Worm (Caenorhabditis elegans) whole organism, young adult: Measurements from ENCODE around the gene adah-1.

Experiments
- B0336.3 ChIP-seq: fragments of 200-800 bp; sonication (Bioruptor generic); IDR thresholded peaks from 2 replicates; pipeline ENCODE4 v1.3.6; 2022; ENCODE audit warnings: missing genetic modification characterization, missing compliant biosample characterization
- D2030.7 ChIP-seq: fragments of 200-800 bp; sonication (Bioruptor generic); IDR thresholded peaks from 2 replicates; pipeline ENCODE4 v1.3.6; 2022; ENCODE audit warnings: missing genetic modification reagents, missing genetic modification characterization, missing compliant biosample characterization
- F10E7.11 ChIP-seq: sonication (generic microtip); optimal IDR thresholded peaks from 2 replicates; lab custom pipeline; 2017; ENCODE audit warnings: mild to moderate bottlenecking, missing genetic modification characterization, moderate library complexity, missing compliant biosample characterization
- F23B12.7 ChIP-seq: sonication (generic microtip); optimal IDR thresholded peaks from 2 replicates; lab custom pipeline; 2017; ENCODE audit warnings: missing genetic modification characterization, mild to moderate bottlenecking, missing compliant biosample characterization, antibody characterized with exemption, moderate library complexity; ENCODE audit not compliant: insufficient read depth
- F37B4.10 ChIP-seq: fragments of 200-800 bp; sonication (Bioruptor generic); IDR thresholded peaks from 2 replicates; pipeline ENCODE4 v1.3.6; 2022; ENCODE audit warnings: missing genetic modification characterization, missing compliant biosample characterization
- F49E8.2 ChIP-seq: sonication (generic microtip); optimal IDR thresholded peaks from 3 replicates; lab custom pipeline; 2017; ENCODE audit warnings: missing genetic modification characterization, mild to moderate bottlenecking, missing compliant biosample characterization, antibody characterized with exemption, moderate library complexity; ENCODE audit not compliant: insufficient read depth
- F52B5.7 ChIP-seq: sonication (generic microtip); optimal IDR thresholded peaks from 2 replicates; lab custom pipeline; 2016; ENCODE audit warnings: mild to moderate bottlenecking, missing genetic modification characterization, missing compliant biosample characterization
- F57A8.1 ChIP-seq: fragments of 200-800 bp; sonication (Bioruptor generic); optimal IDR thresholded peaks from 2 replicates; lab custom pipeline; 2018; ENCODE audit warnings: mild to moderate bottlenecking, missing genetic modification characterization, moderate library complexity, missing compliant biosample characterization
- T26A5.8 ChIP-seq: sonication (generic microtip); optimal IDR thresholded peaks from 2 replicates; lab custom pipeline; 2016; ENCODE audit warnings: missing genetic modification characterization, missing compliant biosample characterization
- Y56A3A.18 ChIP-seq: fragments of 200-800 bp; sonication (Bioruptor generic); IDR thresholded peaks from 2 replicates; pipeline ENCODE4 v1.3.6; 2022; ENCODE audit warnings: missing genetic modification reagents, missing genetic modification characterization, missing compliant biosample characterization
- Y79H2A.3 ChIP-seq: fragments of 200-800 bp; sonication (Bioruptor generic); conservative IDR thresholded peaks from 2 replicates; pipeline ENCODE4 v1.3.6; 2022; ENCODE audit warnings: missing genetic modification reagents, missing genetic modification characterization, missing compliant biosample characterization
- ZK185.1 ChIP-seq: sonication (generic microtip); optimal IDR thresholded peaks from 2 replicates; lab custom pipeline; 2016; ENCODE audit warnings: mild to moderate bottlenecking, missing genetic modification characterization, missing compliant biosample characterization; ENCODE audit not compliant: poor library complexity, severe bottlenecking
- akir-1 ChIP-seq: fragments of 200-800 bp; sonication (Bioruptor generic); optimal IDR thresholded peaks from 2 replicates; lab custom pipeline; 2018; ENCODE audit warnings: mild to moderate bottlenecking, missing genetic modification characterization, moderate library complexity, missing compliant biosample characterization
- atf-7 ChIP-seq: sonication (generic microtip); optimal IDR thresholded peaks from 2 replicates; lab custom pipeline; 2017; ENCODE audit warnings: mild to moderate bottlenecking, missing genetic modification characterization, missing compliant biosample characterization
- attf-5 ChIP-seq: fragments of 200-800 bp; sonication (Bioruptor generic); optimal IDR thresholded peaks from 2 replicates; lab custom pipeline; 2018; ENCODE audit warnings: mild to moderate bottlenecking, missing genetic modification characterization, missing compliant biosample characterization
- ceh-58 ChIP-seq: fragments of 200-800 bp; sonication (Bioruptor generic); IDR thresholded peaks from 2 replicates; pipeline ENCODE4 v1.3.6; 2022; ENCODE audit warnings: missing genetic modification characterization, missing compliant biosample characterization
- ceh-79 ChIP-seq: sonication (generic microtip); optimal IDR thresholded peaks from 2 replicates; lab custom pipeline; 2017; ENCODE audit warnings: mild to moderate bottlenecking, missing genetic modification characterization, missing compliant biosample characterization
- ceh-91 ChIP-seq: fragments of 200-800 bp; sonication (Bioruptor generic); IDR thresholded peaks from 2 replicates; pipeline ENCODE4 v1.3.6; 2022; ENCODE audit warnings: missing genetic modification reagents, missing genetic modification characterization, missing compliant biosample characterization
- die-1 ChIP-seq: sonication (generic microtip); optimal IDR thresholded peaks from 2 replicates; lab custom pipeline; 2016; ENCODE audit warnings: missing genotype, mild to moderate bottlenecking, missing genetic modification characterization, missing compliant biosample characterization
- dox-1 ChIP-seq: fragments of 200-800 bp; sonication (Bioruptor generic); IDR thresholded peaks from 2 replicates; pipeline ENCODE4 v1.3.6; 2022; ENCODE audit warnings: missing genetic modification reagents, missing genetic modification characterization, missing compliant biosample characterization
- dpl-1 ChIP-seq: fragments of 150-350 bp; optimal IDR thresholded peaks from 2 replicates; lab custom pipeline; 2014; ENCODE audit warnings: missing biosample characterization, missing genetic modification reagents, missing genetic modification characterization
- egl-18 ChIP-seq: fragments of 200-800 bp; sonication (Bioruptor generic); IDR thresholded peaks from 2 replicates; pipeline ENCODE4 v1.3.6; 2022; ENCODE audit warnings: missing genetic modification reagents, missing genetic modification characterization, missing compliant biosample characterization
- egl-44 ChIP-seq: fragments of 200-800 bp; sonication (Bioruptor generic); IDR thresholded peaks from 2 replicates; pipeline ENCODE4 v1.3.6; 2022; ENCODE audit warnings: missing genetic modification reagents, missing genetic modification characterization, missing compliant biosample characterization
- ekl-4 ChIP-seq: fragments of 200-800 bp; sonication (Bioruptor generic); IDR thresholded peaks from 2 replicates; pipeline ENCODE4 v1.3.6; 2022; ENCODE audit warnings: missing genetic modification reagents, missing genetic modification characterization, missing compliant biosample characterization
- ets-4 ChIP-seq: fragments of 200-800 bp; sonication (Bioruptor generic); optimal IDR thresholded peaks from 2 replicates; lab custom pipeline; 2018; ENCODE audit warnings: mild to moderate bottlenecking, missing genetic modification characterization, missing compliant biosample characterization
- him-1 ChIP-seq: sonication (generic microtip); optimal IDR thresholded peaks from 2 replicates; lab custom pipeline; 2016; ENCODE audit warnings: missing genotype, missing genetic modification reagents, missing genetic modification characterization, missing compliant biosample characterization
- hlh-12 ChIP-seq: sonication (generic microtip); optimal IDR thresholded peaks from 2 replicates; lab custom pipeline; 2016; ENCODE audit warnings: missing genetic modification characterization, missing compliant biosample characterization
- hlh-26 ChIP-seq: fragments of 200-800 bp; sonication (Bioruptor generic); conservative IDR thresholded peaks from 2 replicates; pipeline ENCODE4 v1.3.6; 2022; ENCODE audit warnings: missing genetic modification reagents, missing genetic modification characterization, missing compliant biosample characterization
- hmg-1.2 ChIP-seq: fragments of 200-800 bp; sonication (Bioruptor generic); IDR thresholded peaks from 2 replicates; pipeline ENCODE4 v1.3.6; 2022; ENCODE audit warnings: missing genetic modification reagents, missing genetic modification characterization, missing compliant biosample characterization
- hrde-1 ChIP-seq: sonication (generic microtip); optimal IDR thresholded peaks from 2 replicates; lab custom pipeline; 2016; ENCODE audit warnings: missing genetic modification characterization, mild to moderate bottlenecking, missing compliant biosample characterization, moderate library complexity, missing genotype, missing genetic modification reagents, borderline replicate concordance
- let-526 ChIP-seq: fragments of 200-800 bp; sonication (Bioruptor generic); IDR thresholded peaks from 2 replicates; pipeline ENCODE4 v1.3.6; 2022; ENCODE audit warnings: missing genetic modification reagents, missing genetic modification characterization, missing compliant biosample characterization
- let-607 ChIP-seq, 2 experiments: fragments of 200-800 bp in 1 of 2; sonication (Bioruptor generic) in 1 of 2; sonication (generic microtip) in 1 of 2; optimal IDR thresholded peaks; 2 replicates each; lab custom pipeline; 2016 to 2018; ENCODE audit warnings: mild to moderate bottlenecking in 2 of 2, missing compliant biosample characterization in 2 of 2, missing genetic modification characterization in 2 of 2, moderate library complexity in 2 of 2, missing genotype in 1 of 2
- lin-54 ChIP-seq: fragments of 200-800 bp; sonication (Bioruptor generic); optimal IDR thresholded peaks from 2 replicates; lab custom pipeline; 2018; ENCODE audit warnings: mild to moderate bottlenecking, missing genetic modification characterization, missing compliant biosample characterization
- madf-6 ChIP-seq: fragments of 200-800 bp; sonication (Bioruptor generic); IDR thresholded peaks from 2 replicates; pipeline ENCODE4 v1.3.6; 2022; ENCODE audit warnings: missing genetic modification reagents, missing genetic modification characterization, missing compliant biosample characterization
- nfya-1 ChIP-seq: sonication (generic microtip); optimal IDR thresholded peaks from 2 replicates; lab custom pipeline; 2017; ENCODE audit warnings: antibody characterized with exemption, missing compliant biosample characterization, missing genetic modification characterization, borderline replicate concordance; ENCODE audit not compliant: insufficient read depth
- nfya-2 ChIP-seq: fragments of 200-800 bp; sonication (Bioruptor generic); IDR thresholded peaks from 2 replicates; pipeline ENCODE4 v1.3.6; 2022; ENCODE audit warnings: missing genetic modification reagents, missing genetic modification characterization, missing compliant biosample characterization
- repo-1 ChIP-seq: sonication (generic microtip); optimal IDR thresholded peaks from 2 replicates; lab custom pipeline; 2017; ENCODE audit warnings: mild to moderate bottlenecking, missing genetic modification characterization, missing compliant biosample characterization
- sea-2 ChIP-seq: fragments of 200-800 bp; sonication (Bioruptor generic); IDR thresholded peaks from 2 replicates; pipeline ENCODE4 v1.3.6; 2022; ENCODE audit warnings: missing genetic modification characterization, missing compliant biosample characterization
- tlf-1 ChIP-seq: fragments of 200-800 bp; sonication (Bioruptor generic); optimal IDR thresholded peaks from 2 replicates; lab custom pipeline; 2018; ENCODE audit warnings: mild to moderate bottlenecking, missing genetic modification characterization, missing compliant biosample characterization
- xnd-1 ChIP-seq: sonication (generic microtip); optimal IDR thresholded peaks from 2 replicates; lab custom pipeline; 2016; ENCODE audit warnings: missing genotype, missing genetic modification reagents, missing genetic modification characterization, missing compliant biosample characterization
- zfh-2 ChIP-seq: fragments of 200-800 bp; sonication (Bioruptor generic); conservative IDR thresholded peaks from 2 replicates; pipeline ENCODE4 v1.3.6; 2022; ENCODE audit warnings: missing genetic modification reagents, missing genetic modification characterization, missing compliant biosample characterization
- ztf-25 ChIP-seq: fragments of 200-800 bp; sonication (Bioruptor generic); IDR thresholded peaks from 2 replicates; pipeline ENCODE4 v1.3.6; 2022; ENCODE audit warnings: missing genetic modification reagents, missing genetic modification characterization, missing compliant biosample characterization
- ztf-6 ChIP-seq: fragments of 200-800 bp; sonication (Bioruptor generic); IDR thresholded peaks from 2 replicates; pipeline ENCODE4 v1.3.6; 2022; ENCODE audit warnings: missing genetic modification reagents, missing genetic modification characterization, missing compliant biosample characterization

Gene adah-1

DNA sequence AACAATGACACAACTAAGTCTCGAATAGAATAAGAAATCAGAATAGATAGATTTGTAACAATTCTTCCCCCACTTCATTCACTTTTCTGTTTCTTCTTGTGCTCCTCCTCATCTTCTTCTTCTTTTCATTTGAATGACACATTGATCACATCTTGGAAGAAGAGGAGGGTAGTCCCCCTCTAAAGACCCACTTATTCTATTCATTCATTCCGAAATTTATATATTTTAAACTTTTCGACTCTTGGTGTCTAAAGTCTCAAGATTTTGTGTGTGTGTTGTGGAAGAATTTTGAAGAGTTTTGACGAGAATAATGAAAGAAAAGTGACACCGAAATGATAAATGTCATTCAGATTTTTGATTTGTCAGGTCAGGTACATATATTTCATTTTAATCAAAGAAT, 32.9 kb upstream of the adah-1 start (continued):
- TF ChIP-seq madf-6 = no peak
- no peak for TF ChIP-seq akir-1 (GFP tag; lab: Kevin White, UChicago)
- TF ChIP-seq hmg-1.2 = no peak
- TF ChIP-seq hrde-1 = no peak
- no peak for TF ChIP-seq F10E7.11 (tag; lab: Kevin White, UChicago)

DNA sequence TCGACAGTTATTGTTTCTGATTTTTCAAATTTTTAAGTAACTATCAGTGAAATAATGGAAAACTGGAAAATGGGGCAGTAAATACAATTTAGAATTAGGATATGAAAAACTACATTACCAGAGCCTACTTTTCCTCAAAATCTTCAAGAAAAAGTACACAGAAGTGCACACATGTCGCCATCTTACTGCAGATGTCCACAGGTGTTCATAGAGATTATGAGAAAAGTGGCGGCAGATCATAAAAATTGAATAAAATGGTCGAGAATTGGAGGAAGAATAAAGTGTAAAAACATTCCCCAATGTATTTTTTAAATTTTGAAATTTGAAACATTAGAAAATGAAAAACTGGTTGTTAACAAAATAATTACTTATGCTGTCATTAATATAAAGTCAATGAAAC, 26.1 kb upstream of the adah-1 start:
- TF ChIP-seq F49E8.2 (tag; lab: Kevin White, UChicago) = no peak
- TF ChIP-seq let-526 (GFP tag; lab: Robert Waterston, UW) = no peak
- no peak for TF ChIP-seq xnd-1 (tag; lab: Kevin White, UChicago)
- no peak for TF ChIP-seq die-1
- TF ChIP-seq egl-18 (GFP tag; lab: Robert Waterston, UW) = no peak
- TF ChIP-seq F37B4.10 (GFP tag; lab: Robert Waterston, UW) = no peak
- no peak for TF ChIP-seq sea-2 (GFP tag; lab: Robert Waterston, UW)
- no peak for TF ChIP-seq lin-54 (GFP tag; lab: Kevin White, UChicago)

DNA sequence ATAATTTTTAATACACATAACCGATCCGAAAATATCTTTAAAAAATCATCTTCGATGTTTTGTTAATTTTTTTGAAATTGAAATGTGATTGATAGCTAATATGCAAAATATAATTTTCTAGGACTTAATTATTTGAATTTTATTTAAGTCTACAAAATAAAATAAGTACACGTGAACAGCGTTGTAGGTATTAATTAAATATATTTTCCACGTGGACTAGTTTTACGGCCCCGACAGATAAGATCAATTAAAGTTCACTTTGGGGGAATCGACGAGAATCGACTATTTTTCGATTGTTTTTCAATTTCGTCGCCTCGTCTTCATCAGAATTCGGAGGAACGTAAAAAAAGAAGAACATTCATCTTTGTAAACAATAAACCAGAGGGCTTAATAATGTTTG, 24.8 kb upstream of the adah-1 start, which contains the start of gene C25A8.5:
TSS of gene C25A8.5 (plus strand) at position 301 of the 400 bp plus-strand sequence.
- TF ChIP-seq B0336.3 (GFP tag; lab: Robert Waterston, UW) (no peak), him-1 (tag; lab: Kevin White, UChicago) (no peak), ets-4 (no peak), nfya-2 (GFP tag; lab: Robert Waterston, UW) (no peak), ztf-6 (GFP tag; lab: Robert Waterston, UW) (no peak), F52B5.7 (tag; lab: Kevin White, UChicago) (no peak), ZK185.1 (tag; lab: Kevin White, UChicago) (no peak), ztf-25 (GFP tag; lab: Robert Waterston, UW) (no peak), Y79H2A.3 (GFP tag; lab: Robert Waterston, UW) (no peak), ceh-79 (tag; lab: Kevin White, UChicago) (no peak)

DNA sequence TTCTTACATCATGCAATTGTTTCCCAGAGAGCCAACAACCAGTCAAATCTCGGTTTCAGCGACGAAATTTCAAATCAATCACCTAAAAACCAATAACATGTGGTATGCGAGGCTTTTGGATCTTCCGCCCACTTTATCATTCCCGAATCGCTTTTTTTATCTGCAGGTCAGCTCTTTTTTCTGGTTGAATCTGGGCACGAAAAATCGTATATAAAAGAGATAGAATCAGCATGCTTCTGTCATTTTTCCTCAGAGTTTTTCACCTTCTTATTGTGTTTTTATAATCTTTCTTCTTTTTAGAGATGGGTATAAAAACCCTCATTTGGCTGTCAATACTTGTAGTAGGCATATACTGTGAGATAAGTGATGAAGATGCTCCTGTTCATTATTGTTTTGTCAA, 20.7 kb upstream of the adah-1 start, which contains the start of gene cht-3:
TSS of gene cht-3 (plus strand) at position 301 of the 400 bp plus-strand sequence.
- TF ChIP-seq ekl-4 (no peak), atf-7 (no peak), D2030.7 (GFP tag; lab: Robert Waterston, UW) (no peak), hlh-12 (tag; lab: Kevin White, UChicago) (no peak), tlf-1 (GFP tag; lab: Kevin White, UChicago) (no peak), zfh-2 (GFP tag; lab: Robert Waterston, UW) (no peak), repo-1 (no peak), egl-44 (GFP tag; lab: Robert Waterston, UW) (no peak), ceh-58 (GFP tag; lab: Robert Waterston, UW) (no peak), lin-54 (GFP tag; lab: Kevin White, UChicago) (no peak), akir-1 (GFP tag; lab: Kevin White, UChicago) (no peak), die-1 (no peak), ZK185.1 (tag; lab: Kevin White, UChicago) (no peak)

DNA sequence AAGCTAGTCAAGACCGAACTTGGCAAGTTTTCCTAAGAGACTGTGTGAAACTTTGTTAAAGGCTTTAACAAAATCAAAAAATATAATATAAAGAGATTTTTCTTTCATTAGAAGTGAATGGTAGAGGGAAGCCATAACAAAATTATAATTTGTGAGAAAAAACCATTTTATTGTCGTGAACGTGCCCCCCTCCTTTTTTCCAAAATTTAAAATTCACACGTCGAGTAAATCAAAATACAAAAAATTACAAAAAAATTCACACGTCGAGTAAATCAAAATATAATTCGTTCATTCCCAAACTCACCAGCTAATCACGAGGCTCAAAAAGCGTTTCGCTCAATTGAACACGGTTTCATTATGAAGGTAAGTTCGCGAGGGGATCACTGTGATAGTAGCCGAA, 14.5 kb upstream of the adah-1 start, which contains the start of gene C25A8.2:
TSS of gene C25A8.2 (plus strand) at position 301 of the 400 bp plus-strand sequence.
- no peak for TF ChIP-seq dox-1 (GFP tag; lab: Robert Waterston, UW)
- TF ChIP-seq F23B12.7 (tag; lab: Kevin White, UChicago) = no peak
- TF ChIP-seq lin-54 (GFP tag; lab: Kevin White, UChicago) = no peak
- TF ChIP-seq dpl-1 (GFP tag; lab: Kevin White, UChicago) = no peak
- no peak for TF ChIP-seq tlf-1 (GFP tag; lab: Kevin White, UChicago)
- no peak for TF ChIP-seq Y56A3A.18 (GFP tag; lab: Robert Waterston, UW)
- no peak for TF ChIP-seq F57A8.1
- TF ChIP-seq T26A5.8 = no peak
- no peak for TF ChIP-seq attf-5 (GFP tag; lab: Kevin White, UChicago)
- TF ChIP-seq let-607 (tag; optimal IDR thresholded peaks at IDR 0.05; lab: Kevin White, UChicago) = no peak
- TF ChIP-seq hlh-26 (GFP tag; lab: Robert Waterston, UW) = no peak
- TF ChIP-seq nfya-1 (tag; lab: Kevin White, UChicago) = no peak
- TF ChIP-seq ceh-91 = no peak
